Fruit fly (Drosophila melanogaster): Measurements from ENCODE around the gene CG34316.
A peak's percentile ranks its signal among the peaks of the same experiment; 100 is the strongest.

- TF ChIP-seq seq (GFP tag; IDR thresholded peaks at IDR 0.05) (peak; percentile 96), CG17186 (GFP tag; optimal IDR thresholded peaks at IDR 0.05) (peak; percentile 91), CG4820 (GFP tag; optimal IDR thresholded peaks at IDR 0.05) (peak; percentile 96), usp (GFP tag; optimal IDR thresholded peaks at IDR 0.05) (no peak), CG7987 (GFP tag; optimal IDR thresholded peaks at IDR 0.05) (peak; percentile 87), CG8478 (optimal IDR thresholded peaks at IDR 0.05) (no peak), CG34224 (GFP tag; IDR thresholded peaks at IDR 0.05; ENCODE audit: partially characterized antibody) (peak; percentile 37; the same call in 2 of the 3 replicates), CG12769 (tag; optimal IDR thresholded peaks at IDR 0.05) (peak; percentile 97), CG11085 (GFP tag; IDR thresholded peaks at IDR 0.05) (peak; percentile 92), dan (GFP tag; IDR thresholded peaks at IDR 0.05) (peak; percentile 90), lola (GFP tag; optimal IDR thresholded peaks at IDR 0.05) (peak in 1 of 3 experiments; percentile 99), insv (GFP tag; optimal IDR thresholded peaks at IDR 0.05) (peak in 1 of 2 experiments; percentile 85), Sox102F (GFP tag; optimal IDR thresholded peaks at IDR 0.05) (peak; percentile 98)
Observed at dm6 chr3R:15275158-15275623, 44.8 kb downstream of the CG34316 start, which contains the start of the genes Cp190 and CG4338.

Data from whole organism, embryonic.